Worm (Caenorhabditis elegans): ENCODE data around the gene ocr-2.

The ocr-2 gene

DNA sequence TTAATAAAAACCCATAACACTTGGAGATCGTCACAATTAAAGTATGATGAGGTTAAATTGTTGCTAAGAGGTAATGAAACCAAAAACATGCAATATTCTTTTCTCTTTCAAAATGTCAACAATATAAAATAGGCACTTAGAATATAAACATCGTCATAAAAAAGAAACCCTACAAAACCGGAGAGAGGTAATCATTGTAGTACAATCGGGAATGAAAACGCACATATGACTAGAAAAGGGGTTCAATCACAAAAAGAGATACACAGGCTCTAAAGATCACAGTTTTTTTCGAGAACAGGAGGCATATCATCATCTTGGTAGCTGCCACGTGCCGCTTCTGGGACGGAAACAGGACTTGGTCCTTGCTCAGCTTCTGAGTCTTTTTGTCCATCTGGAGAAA is 6.6 kb upstream of the ocr-2 start:
- TF ChIP-seq unc-39 (tag; optimal IDR thresholded peaks at IDR 0.05) (no peak), snpc-4 (tag; optimal IDR thresholded peaks at IDR 0.05) (no peak), mls-2 (tag; optimal IDR thresholded peaks at IDR 0.05) (no peak), sem-2 (GFP tag; optimal IDR thresholded peaks at IDR 0.05) (no peak), unc-120 (tag; optimal IDR thresholded peaks at IDR 0.05; ENCODE audit: poor library complexity, severe bottlenecking) (no peak), nhr-76 (tag; optimal IDR thresholded peaks at IDR 0.05) (no peak), ceh-43 (GFP tag; optimal IDR thresholded peaks at IDR 0.05) (no peak)

- TF ChIP-seq elt-1 (tag; optimal IDR thresholded peaks at IDR 0.05; ENCODE audit: borderline replicate concordance, insufficient read depth) (no peak), ceh-43 (GFP tag; optimal IDR thresholded peaks at IDR 0.05) (no peak), ham-2 (GFP tag; optimal IDR thresholded peaks at IDR 0.05) (no peak), bed-3 (GFP tag; optimal IDR thresholded peaks at IDR 0.05) (no peak), hlh-1 (tag; optimal IDR thresholded peaks at IDR 0.05) (no peak), M03D4.4 (tag; optimal IDR thresholded peaks at IDR 0.05) (no peak)
These were observed 5.5 kb upstream of the ocr-2 start, which contains the start of gene serp-1.2 for ce11 chrIV:8225357-8225756. Gene serp-1.2, plus strand, starts transcription at chrIV:8225674.

DNA sequence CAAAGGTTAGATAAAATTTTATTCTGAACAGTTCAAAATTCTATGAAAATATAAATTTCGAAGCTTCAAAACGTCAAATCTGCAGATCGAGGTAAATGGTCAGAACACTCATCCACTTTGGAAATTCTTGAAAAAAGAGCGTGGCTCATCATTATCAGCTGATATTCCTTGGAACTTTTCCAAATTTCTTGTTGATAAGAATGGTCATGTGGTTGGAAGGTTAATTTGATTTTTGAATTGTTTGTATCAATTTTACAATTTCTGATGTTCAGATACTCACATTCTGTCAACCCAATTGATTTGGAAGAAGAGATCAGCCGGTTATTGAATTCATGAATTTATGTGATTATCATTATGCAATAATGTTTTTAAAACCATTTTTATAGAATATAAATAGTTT is 3.2 kb upstream of the ocr-2 start:
- TF ChIP-seq mls-2 (tag; optimal IDR thresholded peaks at IDR 0.05) (no peak), pha-4 (tag; optimal IDR thresholded peaks at IDR 0.05) (no peak), sem-2 (GFP tag; optimal IDR thresholded peaks at IDR 0.05) (no peak), ham-2 (GFP tag; optimal IDR thresholded peaks at IDR 0.05) (no peak)

DNA sequence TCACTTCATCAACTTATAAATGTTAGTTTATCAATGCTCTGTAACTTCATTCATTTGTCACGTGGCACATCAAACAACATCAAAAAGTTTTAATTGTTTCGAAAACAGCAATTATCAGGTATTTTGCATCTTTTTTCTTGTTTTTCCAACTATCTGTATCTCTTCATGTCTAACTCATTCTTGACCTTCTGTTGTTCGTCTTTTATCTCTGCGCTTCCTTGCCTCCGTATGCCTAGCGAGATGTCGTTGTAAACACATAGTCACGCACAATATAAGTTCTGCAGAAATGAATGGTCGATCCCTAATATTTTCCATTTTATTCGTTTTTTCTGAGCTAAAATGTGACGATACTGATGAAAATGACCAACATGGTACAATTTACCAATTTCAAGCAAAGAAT is 2.1 kb upstream of the ocr-2 start, which contains the start of gene gpx-6:
Gene gpx-6, plus strand, starts transcription at position 257 of the 400 bp plus-strand sequence.
- TF ChIP-seq hlh-1 (tag; optimal IDR thresholded peaks at IDR 0.05) (peak; percentile 53), ztf-11 (tag; optimal IDR thresholded peaks at IDR 0.05) (no peak), blmp-1 (tag; optimal IDR thresholded peaks at IDR 0.05) (no peak), nhr-28 (tag; optimal IDR thresholded peaks at IDR 0.05) (no peak), nhr-76 (tag; optimal IDR thresholded peaks at IDR 0.05) (no peak), ceh-39 (tag; optimal IDR thresholded peaks at IDR 0.05) (no peak)

DNA sequence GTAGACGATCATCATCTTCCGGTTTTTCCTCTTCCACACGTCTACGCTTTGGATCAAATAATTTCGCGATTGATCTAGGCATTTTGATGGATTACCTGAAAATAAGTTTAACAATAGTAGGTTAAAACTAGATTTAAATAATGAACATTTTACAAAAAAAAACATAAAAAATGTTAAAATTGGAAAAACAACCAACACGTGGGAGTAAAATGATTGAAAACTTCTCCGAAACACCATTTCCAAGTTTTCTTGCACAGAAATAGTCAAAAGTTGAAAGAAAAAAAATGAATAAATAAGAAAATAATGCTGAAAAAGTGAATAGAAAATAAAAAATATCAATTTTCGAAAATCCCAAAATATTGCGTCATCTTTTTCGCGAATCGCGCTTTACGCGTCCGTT is 8.1 kb downstream of the ocr-2 start, which contains the start of gene C07G1.7:
Gene C07G1.7, minus strand, starts transcription at position 101 of the 400 bp plus-strand sequence.
- TF ChIP-seq zip-8 (tag; optimal IDR thresholded peaks at IDR 0.05), result peak; percentile 66
- no peak for TF ChIP-seq ces-1 (GFP tag; optimal IDR thresholded peaks at IDR 0.05)

- TF ChIP-seq lin-13 (tag; optimal IDR thresholded peaks at IDR 0.05) (no peak), ces-1 (GFP tag; optimal IDR thresholded peaks at IDR 0.05) (no peak), drap-1 (GFP tag; optimal IDR thresholded peaks at IDR 0.05) (no peak), ceh-39 (tag; optimal IDR thresholded peaks at IDR 0.05) (no peak), snpc-4 (tag; optimal IDR thresholded peaks at IDR 0.05) (no peak), blmp-1 (tag; optimal IDR thresholded peaks at IDR 0.05) (no peak), unc-120 (tag; optimal IDR thresholded peaks at IDR 0.05; ENCODE audit: poor library complexity, severe bottlenecking) (no peak), zip-8 (tag; optimal IDR thresholded peaks at IDR 0.05) (no peak), cnd-1 (tag; optimal IDR thresholded peaks at IDR 0.05) (no peak), nhr-76 (tag; optimal IDR thresholded peaks at IDR 0.05) (no peak), elt-3 (tag; optimal IDR thresholded peaks at IDR 0.05) (no peak), nhr-2 (tag; optimal IDR thresholded peaks at IDR 0.05) (no peak), lin-32 (GFP tag; optimal IDR thresholded peaks at IDR 0.05) (no peak), ceh-83 (GFP tag; optimal IDR thresholded peaks at IDR 0.05) (no peak)
These were observed 9.6 kb downstream of the ocr-2 start, which contains the start of gene C07G1.6 for ce11 chrIV:8210300-8210699. Gene C07G1.6, minus strand, starts transcription at chrIV:8210400.

DNA sequence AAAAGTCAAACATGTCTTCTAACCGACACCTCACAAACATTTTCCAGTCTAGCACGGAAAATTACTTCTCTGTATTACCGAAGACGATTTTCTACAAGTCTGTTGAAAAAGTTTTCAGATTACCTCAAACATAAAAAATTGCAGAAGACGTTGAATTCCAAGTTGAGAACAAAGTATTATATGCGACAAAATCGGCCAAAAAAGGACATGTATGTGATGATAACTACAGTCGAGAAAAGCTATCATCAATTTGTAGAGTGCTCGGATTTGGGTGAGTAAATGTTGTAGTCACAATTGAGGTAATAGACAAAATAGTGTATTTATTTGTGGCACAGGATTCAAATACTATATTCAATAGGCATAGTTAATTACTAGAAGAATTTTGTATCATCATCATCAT is 11.0 kb downstream of the ocr-2 start:
- TF ChIP-seq snpc-4 (tag; optimal IDR thresholded peaks at IDR 0.05) (no peak), unc-120 (tag; optimal IDR thresholded peaks at IDR 0.05; ENCODE audit: poor library complexity, severe bottlenecking) (no peak), pha-4 (tag; optimal IDR thresholded peaks at IDR 0.05) (no peak), hlh-1 (tag; optimal IDR thresholded peaks at IDR 0.05) (no peak), ces-1 (GFP tag; optimal IDR thresholded peaks at IDR 0.05) (no peak), unc-62 (GFP tag; optimal IDR thresholded peaks at IDR 0.05) (no peak), tbx-8 (GFP tag; optimal IDR thresholded peaks at IDR 0.05) (no peak), blmp-1 (tag; optimal IDR thresholded peaks at IDR 0.05) (no peak), M03D4.4 (tag; optimal IDR thresholded peaks at IDR 0.05) (no peak), flh-1 (GFP tag; optimal IDR thresholded peaks at IDR 0.05) (no peak), zip-8 (tag; optimal IDR thresholded peaks at IDR 0.05) (no peak), nhr-76 (tag; optimal IDR thresholded peaks at IDR 0.05) (no peak), cnd-1 (tag; optimal IDR thresholded peaks at IDR 0.05) (no peak), bed-3 (GFP tag; optimal IDR thresholded peaks at IDR 0.05) (no peak), nhr-12 (tag; optimal IDR thresholded peaks at IDR 0.05) (no peak), lsy-2 (tag; optimal IDR thresholded peaks at IDR 0.05) (no peak), drap-1 (GFP tag; optimal IDR thresholded peaks at IDR 0.05) (no peak), ham-2 (GFP tag; optimal IDR thresholded peaks at IDR 0.05) (no peak), ztf-11 (tag; optimal IDR thresholded peaks at IDR 0.05) (no peak)
